Worm (Caenorhabditis elegans) whole organism, L4/young adult: ENCODE measurements around the gene Y26G10.1.

Experiments used
- W03F9.2 ChIP-seq: fragments of 150-350 bp; optimal IDR thresholded peaks from 2 replicates; lab custom pipeline; 2014; ENCODE audit warnings: missing biosample characterization, missing genetic modification characterization
- dao-5 ChIP-seq: sonication (generic microtip); optimal IDR thresholded peaks from 2 replicates; lab custom pipeline; 2016; ENCODE audit warnings: missing genotype, missing genetic modification characterization, moderate library complexity, missing compliant biosample characterization
- him-1 ChIP-seq: sonication (generic microtip); optimal IDR thresholded peaks from 2 replicates; lab custom pipeline; 2016; ENCODE audit warnings: missing genotype, missing genetic modification reagents, missing genetic modification characterization, missing compliant biosample characterization

DNA sequence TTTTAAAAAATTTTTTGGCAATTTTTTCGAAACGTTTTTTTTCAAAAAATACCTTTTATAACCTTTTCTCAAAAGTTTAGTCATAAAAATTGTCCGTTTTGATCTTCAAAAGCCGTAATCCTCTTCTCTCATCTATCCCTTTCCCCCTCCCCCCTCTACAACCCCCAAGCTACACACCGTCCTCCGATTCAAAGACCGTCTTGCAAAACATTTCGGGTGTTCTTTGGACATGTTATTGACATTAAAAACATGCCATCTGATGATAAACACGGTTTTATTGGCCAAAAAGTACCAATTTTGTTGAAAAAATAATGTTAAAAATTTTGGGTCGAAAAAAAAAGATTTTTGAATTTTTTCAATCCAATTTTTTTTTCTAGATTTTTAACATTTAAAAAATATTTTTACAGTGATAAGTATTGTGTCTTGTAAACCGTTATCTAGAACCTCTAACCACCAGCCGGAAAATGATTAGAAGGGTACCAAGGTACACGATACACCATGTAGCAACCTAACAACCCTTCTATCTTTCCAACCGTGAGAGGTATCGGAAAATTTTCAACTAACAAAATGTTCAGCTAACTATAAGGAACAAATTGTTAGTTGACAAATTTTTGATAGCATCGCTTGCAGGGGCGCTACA is 27.6 kb upstream of the Y26G10.1 start:
- TF ChIP-seq him-1 (tag; lab: Kevin White, UChicago) (no peak), W03F9.2 (no peak), dao-5 (tag; lab: Kevin White, UChicago) (no peak)
